Fruit fly (Drosophila melanogaster) whole organism, embryonic: ENCODE results near the gene CG14511.
A peak's percentile ranks its signal among the peaks of the same experiment; 100 is the strongest.

Experiments
- Bdp1 ChIP-seq: fragments of 200-800 bp; sonication (Bioruptor generic); optimal IDR thresholded peaks from 3 replicates; lab custom pipeline; 2016; ENCODE audit warnings: missing biosample characterization, missing genetic modification characterization
- CG10147 ChIP-seq: fragments of 200-800 bp; sonication (Bioruptor generic); optimal IDR thresholded peaks from 2 replicates; lab custom pipeline; 2019; ENCODE audit warnings: missing biosample characterization, mild to moderate bottlenecking, missing genetic modification characterization, moderate library complexity
- CG10267 ChIP-seq: fragments of 200-800 bp; sonication (Bioruptor generic); optimal IDR thresholded peaks from 2 replicates; lab custom pipeline; 2018; ENCODE audit warnings: missing biosample characterization, mild to moderate bottlenecking, missing genetic modification characterization, moderate library complexity
- CG10321 ChIP-seq: fragments of 200-800 bp; sonication (Bioruptor generic); IDR thresholded peaks from 2 replicates; pipeline ENCODE4 v1.3.6; 2022; ENCODE audit warnings: missing biosample characterization, missing genetic modification characterization
- CG10431 ChIP-seq: fragments of 200-800 bp; sonication (Bioruptor generic); optimal IDR thresholded peaks from 3 replicates; lab custom pipeline; 2018; ENCODE audit warnings: missing biosample characterization, mild to moderate bottlenecking, missing genetic modification characterization
- CG10565 ChIP-seq: fragments of 200-800 bp; sonication (Bioruptor generic); optimal IDR thresholded peaks from 3 replicates; lab custom pipeline; 2016; ENCODE audit warnings: missing biosample characterization, mild to moderate bottlenecking, missing genetic modification characterization
- CG11247 ChIP-seq: fragments of 200-800 bp; sonication (Bioruptor generic); IDR thresholded peaks from 2 replicates; pipeline ENCODE4 v1.3.6; 2022; ENCODE audit warnings: missing biosample characterization, missing genetic modification characterization
- CG11456 ChIP-seq: fragments of 200-800 bp; sonication (Bioruptor generic); IDR thresholded peaks from 3 replicates; pipeline ENCODE4 v1.3.6; 2022; ENCODE audit warnings: missing biosample characterization, missing genetic modification characterization
- CG11696 ChIP-seq: fragments of 200-800 bp; sonication (Bioruptor generic); IDR thresholded peaks from 2 replicates; pipeline ENCODE4 v1.3.6; 2022; ENCODE audit warnings: missing biosample characterization, missing genetic modification characterization
- CG14441 ChIP-seq: fragments of 200-800 bp; sonication (Bioruptor generic); IDR thresholded peaks from 2 replicates; pipeline ENCODE4 v1.3.6; 2022; ENCODE audit warnings: missing biosample characterization, missing genetic modification characterization
- CG15479 ChIP-seq: fragments of 200-800 bp; sonication (Bioruptor generic); optimal IDR thresholded peaks from 3 replicates; lab custom pipeline; 2019; ENCODE audit warnings: missing biosample characterization, mild to moderate bottlenecking, missing genetic modification characterization, moderate library complexity
- CG15514 ChIP-seq: fragments of 200-800 bp; sonication (Bioruptor generic); optimal IDR thresholded peaks from 3 replicates; lab custom pipeline; 2017; ENCODE audit warnings: missing biosample characterization, missing genetic modification characterization, mild to moderate bottlenecking, moderate library complexity, missing genetic modification reagents
- CG1647 ChIP-seq: fragments of 200-800 bp; sonication (Bioruptor generic); optimal IDR thresholded peaks from 3 replicates; lab custom pipeline; 2016; ENCODE audit warnings: missing biosample characterization, missing genetic modification characterization
- CG16863 ChIP-seq: fragments of 200-800 bp; sonication (Bioruptor generic); optimal IDR thresholded peaks from 3 replicates; lab custom pipeline; 2016; ENCODE audit warnings: missing biosample characterization, missing genetic modification characterization
- CG17802 ChIP-seq: fragments of 200-800 bp; sonication (Bioruptor generic); optimal IDR thresholded peaks from 2 replicates; lab custom pipeline; 2018; ENCODE audit warnings: missing biosample characterization, mild to moderate bottlenecking, missing genetic modification characterization, moderate library complexity
- CG2202 ChIP-seq: fragments of 200-800 bp; sonication (Bioruptor generic); optimal IDR thresholded peaks from 2 replicates; lab custom pipeline; 2018; ENCODE audit warnings: missing biosample characterization, mild to moderate bottlenecking, missing genetic modification characterization
- CG4617 ChIP-seq: fragments of 200-800 bp; sonication (Bioruptor generic); optimal IDR thresholded peaks from 3 replicates; lab custom pipeline; 2016; ENCODE audit warnings: missing biosample characterization, missing genetic modification characterization, borderline replicate concordance
- CG4707 ChIP-seq: fragments of 200-800 bp; sonication (Bioruptor generic); optimal IDR thresholded peaks from 2 replicates; lab custom pipeline; 2018; ENCODE audit warnings: missing biosample characterization, mild to moderate bottlenecking, missing genetic modification characterization, moderate library complexity
- CG6654 ChIP-seq: fragments of 200-800 bp; sonication (Bioruptor generic); optimal IDR thresholded peaks from 2 replicates; lab custom pipeline; 2017; ENCODE audit warnings: missing biosample characterization, mild to moderate bottlenecking, missing genetic modification characterization
- CG6791 ChIP-seq: fragments of 200-800 bp; sonication (Bioruptor generic); IDR thresholded peaks from 3 replicates; pipeline ENCODE4 v1.3.6; 2022; ENCODE audit warnings: missing biosample characterization, missing genetic modification characterization; ENCODE audit not compliant: partially characterized antibody
- CG7271 ChIP-seq: fragments of 200-800 bp; sonication (Bioruptor generic); optimal IDR thresholded peaks from 2 replicates; lab custom pipeline; 2018; ENCODE audit warnings: missing biosample characterization, mild to moderate bottlenecking, missing genetic modification characterization, moderate library complexity
- CG7786 ChIP-seq: fragments of 200-800 bp; sonication (Bioruptor generic); optimal IDR thresholded peaks from 2 replicates; lab custom pipeline; 2016; ENCODE audit warnings: missing biosample characterization, missing genetic modification characterization
- CG8290 ChIP-seq, 3 experiments: fragments of 200-800 bp; sonication (Bioruptor generic); optimal IDR thresholded peaks; 2 replicates each; lab custom pipeline; 2016 to 2019; ENCODE audit warnings: missing biosample characterization in 3 of 3, missing genetic modification characterization in 3 of 3, mild to moderate bottlenecking in 2 of 3, moderate library complexity in 1 of 3
- CG8944 ChIP-seq: fragments of 200-800 bp; sonication (Bioruptor generic); optimal IDR thresholded peaks from 3 replicates; lab custom pipeline; 2016; ENCODE audit warnings: missing biosample characterization, missing genetic modification characterization
- CG9797 ChIP-seq: fragments of 200-800 bp; sonication (Bioruptor generic); optimal IDR thresholded peaks from 3 replicates; lab custom pipeline; 2018; ENCODE audit warnings: missing biosample characterization, mild to moderate bottlenecking, missing genetic modification characterization
- Camta ChIP-seq: fragments of 200-800 bp; sonication (Bioruptor generic); optimal IDR thresholded peaks from 2 replicates; lab custom pipeline; 2016; ENCODE audit warnings: missing biosample characterization, missing genetic modification characterization
- Dek ChIP-seq: fragments of 200-800 bp; sonication (Bioruptor generic); optimal IDR thresholded peaks from 3 replicates; lab custom pipeline; 2019; ENCODE audit warnings: missing biosample characterization, mild to moderate bottlenecking, missing genetic modification characterization, moderate library complexity
- Dfd ChIP-seq, 2 experiments: fragments of >200 bp; optimal IDR thresholded peaks; 2 replicates each; lab custom pipeline; 2017; ENCODE audit warnings: missing biosample characterization in 2 of 2, missing genetic modification characterization in 2 of 2
- ERR ChIP-seq: fragments of 200-800 bp; sonication (Bioruptor generic); optimal IDR thresholded peaks from 2 replicates; lab custom pipeline; 2016; ENCODE audit warnings: missing biosample characterization, missing genetic modification characterization
- Ets65A ChIP-seq: fragments of 200-800 bp; sonication (Bioruptor generic); peaks from one replicate; lab custom pipeline; 2016; ENCODE audit warnings: missing biosample characterization, missing genetic modification characterization
- Lhr ChIP-seq: fragments of 200-800 bp; sonication (Bioruptor generic); optimal IDR thresholded peaks from 3 replicates; lab custom pipeline; 2017; ENCODE audit warnings: mild to moderate bottlenecking, missing biosample characterization, missing genetic modification reagents, missing genetic modification characterization
- Mes4 ChIP-seq: fragments of 200-800 bp; sonication (Bioruptor generic); optimal IDR thresholded peaks from 2 replicates; lab custom pipeline; 2016; ENCODE audit warnings: missing biosample characterization, missing genetic modification characterization
- Ptx1 ChIP-seq: fragments of 200-800 bp; sonication (Bioruptor generic); IDR thresholded peaks from 2 replicates; pipeline ENCODE4 v1.3.6; 2022; ENCODE audit warnings: missing biosample characterization, missing genetic modification characterization
- Trl ChIP-seq, 3 experiments: fragments of >200 bp in 2 of 3; fragments of 200-800 bp in 1 of 3; sonication (Bioruptor generic) in 1 of 3; optimal IDR thresholded peaks; 2 replicates in 1 of 3; 3 replicates in 2 of 3; lab custom pipeline; 2016 to 2017; ENCODE audit warnings: missing biosample characterization in 1 of 3, missing genetic modification characterization in 1 of 3
- ara ChIP-seq: fragments of 200-800 bp; sonication (Bioruptor generic); IDR thresholded peaks from 2 replicates; pipeline ENCODE4 v1.3.6; 2022; ENCODE audit warnings: missing biosample characterization, missing genetic modification characterization
- ash1 ChIP-seq: fragments of 200-800 bp; sonication (Bioruptor generic); optimal IDR thresholded peaks from 2 replicates; lab custom pipeline; 2018; ENCODE audit warnings: missing biosample characterization, mild to moderate bottlenecking, missing genetic modification characterization
- dmrt11E ChIP-seq: fragments of 200-800 bp; sonication (Bioruptor generic); optimal IDR thresholded peaks from 3 replicates; lab custom pipeline; 2018; ENCODE audit warnings: missing biosample characterization, mild to moderate bottlenecking, missing genetic modification characterization, moderate library complexity
- ftz-f1 ChIP-seq: fragments of 200-800 bp; sonication (Bioruptor generic); optimal IDR thresholded peaks from 2 replicates; lab custom pipeline; 2016; ENCODE audit warnings: missing biosample characterization, missing genetic modification characterization
- gem ChIP-seq: fragments of 200-800 bp; sonication (Bioruptor generic); optimal IDR thresholded peaks from 2 replicates; lab custom pipeline; 2019; ENCODE audit warnings: missing biosample characterization, mild to moderate bottlenecking, missing genetic modification characterization, moderate library complexity
- gsb-n ChIP-seq: fragments of 200-800 bp; sonication (Bioruptor generic); optimal IDR thresholded peaks from 3 replicates; lab custom pipeline; 2018; ENCODE audit warnings: missing biosample characterization, mild to moderate bottlenecking, missing genetic modification characterization
- kay ChIP-seq: fragments of 200-800 bp; sonication (Bioruptor generic); optimal IDR thresholded peaks from 2 replicates; lab custom pipeline; 2016; ENCODE audit warnings: missing biosample characterization, missing genetic modification characterization
- lov ChIP-seq, 2 experiments: fragments of 200-800 bp in 1 of 2; fragments of >200 bp in 1 of 2; sonication (Bioruptor generic) in 1 of 2; IDR thresholded peaks in 1 of 2; optimal IDR thresholded peaks in 1 of 2; 2 replicates in 1 of 2; 3 replicates in 1 of 2; pipeline versions ENCODE4 v1.3.6 to Lab custom; 2017 to 2022; ENCODE audit warnings: missing biosample characterization in 1 of 2, missing genetic modification characterization in 1 of 2
- luna ChIP-seq: fragments of 200-800 bp; sonication (Bioruptor generic); optimal IDR thresholded peaks from 2 replicates; lab custom pipeline; 2016; ENCODE audit warnings: missing biosample characterization, missing genetic modification characterization
- nerfin-2 ChIP-seq: fragments of 200-800 bp; sonication (Bioruptor generic); IDR thresholded peaks from 2 replicates; pipeline ENCODE4 v1.3.6; 2022; ENCODE audit warnings: missing biosample characterization, missing genetic modification characterization; ENCODE audit not compliant: partially characterized antibody
- pita ChIP-seq: fragments of 200-800 bp; sonication (Bioruptor generic); optimal IDR thresholded peaks from 2 replicates; lab custom pipeline; 2017; ENCODE audit warnings: missing biosample characterization, mild to moderate bottlenecking, missing genetic modification characterization
- sd ChIP-seq: fragments of 200-800 bp; sonication (Bioruptor generic); optimal IDR thresholded peaks from 3 replicates; lab custom pipeline; 2018; ENCODE audit warnings: missing biosample characterization, mild to moderate bottlenecking, missing genetic modification characterization, moderate library complexity
- sima ChIP-seq: fragments of 200-800 bp; sonication (Bioruptor generic); optimal IDR thresholded peaks from 2 replicates; lab custom pipeline; 2016; ENCODE audit warnings: missing biosample characterization, missing genetic modification characterization
- unc-4 ChIP-seq: fragments of 200-800 bp; sonication (Bioruptor generic); IDR thresholded peaks from 2 replicates; pipeline ENCODE4 v1.3.6; 2022; ENCODE audit warnings: missing biosample characterization, missing genetic modification characterization; ENCODE audit not compliant: partially characterized antibody
- zen ChIP-seq: fragments of 200-800 bp; sonication (Bioruptor generic); optimal IDR thresholded peaks from 3 replicates; lab custom pipeline; 2018; ENCODE audit warnings: missing biosample characterization, mild to moderate bottlenecking, missing genetic modification characterization, moderate library complexity

The CG14511 gene

dm6 chr3R:29151621-29152092 lies 5.0 kb upstream of the CG14511 start, which contains the start of gene eIF2D (continued):
- peak; percentile 47 for TF ChIP-seq CG4617 (GFP tag; lab: Kevin White, UChicago)
- no peak for TF ChIP-seq sima (GFP tag; lab: Kevin White, UChicago)
- no peak for TF ChIP-seq CG10431 (GFP tag; lab: Kevin White, UChicago)
- TF ChIP-seq CG6654 = no peak
- no peak for TF ChIP-seq CG6791 (GFP tag; lab: Robert Waterston, UW)
- peak; percentile 33 for TF ChIP-seq Dek (tag; lab: Kevin White, UChicago)
- no peak for TF ChIP-seq Lhr
- peak; percentile 24 for TF ChIP-seq CG7271 (tag; lab: Kevin White, UChicago)
- TF ChIP-seq CG7786 (GFP tag; lab: Kevin White, UChicago) = peak; percentile 35
- TF ChIP-seq CG10565 = no peak
- TF ChIP-seq Mes4 = peak; percentile 17
- no peak for TF ChIP-seq CG17802
- peak; percentile 73 for TF ChIP-seq CG10267 (tag; lab: Kevin White, UChicago)
- TF ChIP-seq ftz-f1 = no peak
- no peak for TF ChIP-seq nerfin-2 (GFP tag; lab: Robert Waterston, UW)
- TF ChIP-seq dmrt11E = peak; percentile 41
- no peak for TF ChIP-seq CG4707
- no peak for TF ChIP-seq luna (GFP tag; lab: Kevin White, UChicago)
- no peak for TF ChIP-seq gsb-n (tag; lab: Kevin White, UChicago)
- no peak for TF ChIP-seq unc-4 (GFP tag; lab: Robert Waterston, UW)
- no peak for TF ChIP-seq Trl (optimal IDR thresholded peaks at IDR 0.05; lab: Kevin White, UChicago)
- peak; percentile 66 for TF ChIP-seq Trl (GFP tag; optimal IDR thresholded peaks at IDR 0.05; lab: Kevin White, UChicago)
- TF ChIP-seq CG16863 (GFP tag; lab: Kevin White, UChicago) = peak; percentile 50
- TF ChIP-seq sd = no peak
- no peak for TF ChIP-seq CG9797 (GFP tag; lab: Kevin White, UChicago)
- TF ChIP-seq lov (optimal IDR thresholded peaks at IDR 0.05; lab: Kevin White, UChicago) = no peak
- 0 out of 3 replicates have a peak, but pooled peaks have one; percentile 4 for TF ChIP-seq lov (GFP tag; IDR thresholded peaks at IDR 0.05; lab: Robert Waterston, UW)
- peak; percentile 70; the same call in 1 of the 2 replicates for TF ChIP-seq ara (GFP tag; lab: Robert Waterston, UW)
- TF ChIP-seq CG11696 (GFP tag; lab: Robert Waterston, UW) = peak; percentile 47
- no peak for TF ChIP-seq kay
- peak; percentile 20 for TF ChIP-seq Bdp1 (GFP tag; lab: Kevin White, UChicago)
- TF ChIP-seq CG10321 = no peak
- peak; percentile 77 for TF ChIP-seq CG15514 (GFP tag; lab: Kevin White, UChicago)
- TF ChIP-seq CG8290 (GFP tag; optimal IDR thresholded peaks at IDR 0.05; lab: Kevin White, UChicago) = no peak
- no peak for TF ChIP-seq CG8290 (tag; optimal IDR thresholded peaks at IDR 0.05; lab: Kevin White, UChicago)
- TF ChIP-seq Dfd (GFP tag; optimal IDR thresholded peaks at IDR 0.05; lab: Kevin White, UChicago) = no peak
- no peak for TF ChIP-seq ash1 (GFP tag; lab: Kevin White, UChicago)
- TF ChIP-seq gem (tag; lab: Kevin White, UChicago) = no peak
- peak; percentile 46 for TF ChIP-seq Camta
- TF ChIP-seq CG11247 (GFP tag; lab: Robert Waterston, UW) = peak; percentile 42; the same call in 1 of the 2 replicates
- peak; percentile 56 for TF ChIP-seq zen (tag; lab: Kevin White, UChicago)
- no peak for TF ChIP-seq CG8944 (GFP tag; lab: Kevin White, UChicago)
- no peak for TF ChIP-seq Ets65A (GFP tag; lab: Kevin White, UChicago)
- TF ChIP-seq CG14441 (GFP tag; lab: Robert Waterston, UW) = peak; percentile 52; the same call in 1 of the 2 replicates
- 0 out of 3 replicates have a peak, but pooled peaks have one; percentile 57 for TF ChIP-seq CG11456 (GFP tag; lab: Robert Waterston, UW)
- TF ChIP-seq CG10147 (GFP tag; lab: Kevin White, UChicago) = peak; percentile 57
- no peak for TF ChIP-seq CG1647 (GFP tag; lab: Kevin White, UChicago)
- no peak for TF ChIP-seq pita (GFP tag; lab: Kevin White, UChicago)
- TF ChIP-seq CG2202 (tag; lab: Kevin White, UChicago) = no peak
- peak; percentile 53 for TF ChIP-seq Ptx1 (GFP tag; lab: Robert Waterston, UW)
- no peak for TF ChIP-seq ERR (GFP tag; lab: Kevin White, UChicago)
- peak; percentile 41 for TF ChIP-seq CG15479 (GFP tag; lab: Kevin White, UChicago)
